Worm (Caenorhabditis elegans): Measurements from ENCODE around the gene R12B2.7.

DNA sequence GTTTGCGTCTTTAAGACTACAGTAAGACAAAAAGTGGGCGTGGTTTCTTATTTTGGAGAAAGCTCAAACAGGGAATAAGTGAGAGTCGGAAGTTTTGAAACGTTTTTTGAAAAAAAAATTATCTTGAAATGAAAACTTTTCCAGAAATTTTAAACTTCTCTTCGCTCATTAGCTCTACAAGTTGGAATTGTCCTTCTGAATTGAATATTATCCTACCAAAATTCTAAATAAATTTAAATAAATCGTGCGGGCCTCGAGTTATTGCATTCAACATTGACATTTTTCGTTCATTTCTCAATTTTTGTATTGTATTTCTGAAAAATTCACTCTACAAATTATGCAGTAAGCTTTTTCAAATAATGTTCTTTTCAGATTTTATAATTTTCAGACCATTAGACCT, 9.6 kb upstream of the R12B2.7 start, which contains the start of gene R12B2.3:
- TF ChIP-seq alr-1 (tag; optimal IDR thresholded peaks at IDR 0.05; ENCODE audit: borderline replicate concordance), result no peak
- no peak for TF ChIP-seq nhr-76 (tag; optimal IDR thresholded peaks at IDR 0.05)
- no peak for TF ChIP-seq elt-3 (tag; optimal IDR thresholded peaks at IDR 0.05)
- TF ChIP-seq mef-2 (tag; optimal IDR thresholded peaks at IDR 0.05), result no peak
- TF ChIP-seq unc-130 (tag; optimal IDR thresholded peaks at IDR 0.05), result no peak
- TF ChIP-seq efl-1 (optimal IDR thresholded peaks at IDR 0.05), result no peak
- no peak for TF ChIP-seq efl-1 (GFP tag; optimal IDR thresholded peaks at IDR 0.05 in 1 of 2)
- no peak for TF ChIP-seq nhr-28 (tag; optimal IDR thresholded peaks at IDR 0.05)
- TF ChIP-seq zag-1 (tag; optimal IDR thresholded peaks at IDR 0.05), result no peak
- TF ChIP-seq unc-98 (GFP tag; IDR thresholded peaks at IDR 0.05), result no peak
- no peak for TF ChIP-seq ceh-8 (GFP tag; optimal IDR thresholded peaks at IDR 0.05)

Measured in whole organism, L1 larva.